Worm (Caenorhabditis elegans): Measurements from ENCODE around the gene F27D9.12.

Gene F27D9.12

DNA sequence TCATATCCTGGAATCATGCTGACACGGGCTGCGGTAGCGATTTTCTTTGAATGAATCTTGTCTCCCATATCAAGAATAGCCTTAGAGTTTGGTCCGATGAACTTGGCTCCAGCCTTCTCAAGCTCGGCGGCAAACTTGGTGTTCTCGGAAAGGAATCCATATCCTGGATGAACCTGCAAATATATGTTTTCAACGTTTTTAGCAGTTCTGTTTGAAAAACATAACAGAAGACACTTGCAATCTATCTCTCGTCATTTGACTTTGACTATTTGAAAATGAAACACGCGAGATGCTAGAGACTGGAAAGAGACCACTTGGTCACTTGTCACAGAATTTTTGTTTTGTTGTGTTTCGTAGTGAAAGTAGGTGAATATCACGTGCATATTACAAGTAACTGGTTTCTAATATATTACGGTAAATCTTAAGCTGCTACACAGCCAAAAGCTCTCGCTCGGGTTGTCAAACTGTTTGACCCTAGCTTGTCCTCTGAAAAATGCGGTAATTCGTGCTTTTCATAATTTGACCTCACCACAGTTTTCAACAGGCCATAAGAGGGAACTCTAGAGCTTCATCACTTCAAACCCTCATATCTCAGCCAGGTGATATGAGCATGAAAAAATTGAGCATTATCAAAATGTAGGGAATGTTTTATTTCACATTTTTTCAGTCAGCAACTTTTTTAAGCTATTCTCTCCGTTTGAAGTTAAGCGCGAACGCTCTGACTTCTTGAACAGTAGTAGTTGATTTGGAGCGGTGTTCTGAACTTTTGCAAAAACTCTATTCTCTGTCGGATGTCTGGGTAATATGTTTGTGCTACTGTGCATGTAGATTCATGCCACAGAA is 3.0 kb upstream of the F27D9.12 start:
- TF ChIP-seq ztf-23 (GFP tag; IDR thresholded peaks at IDR 0.05), result no peak
- no peak for TF ChIP-seq cog-1 (tag; optimal IDR thresholded peaks at IDR 0.05)
- no peak for TF ChIP-seq ztf-29 (GFP tag; IDR thresholded peaks at IDR 0.05)
- no peak for TF ChIP-seq flt-1 (GFP tag; IDR thresholded peaks at IDR 0.05)
- no peak for TF ChIP-seq ref-1 (GFP tag; conservative IDR thresholded peaks at IDR 0.05)
- no peak for TF ChIP-seq tab-1 (GFP tag; IDR thresholded peaks at IDR 0.05)
- TF ChIP-seq klf-2 (GFP tag; conservative IDR thresholded peaks at IDR 0.05), result no peak
- TF ChIP-seq T22C8.4 (GFP tag; IDR thresholded peaks at IDR 0.05), result no peak
- TF ChIP-seq med-1 (GFP tag; optimal IDR thresholded peaks at IDR 0.05; ENCODE audit: insufficient read depth), result no peak

DNA sequence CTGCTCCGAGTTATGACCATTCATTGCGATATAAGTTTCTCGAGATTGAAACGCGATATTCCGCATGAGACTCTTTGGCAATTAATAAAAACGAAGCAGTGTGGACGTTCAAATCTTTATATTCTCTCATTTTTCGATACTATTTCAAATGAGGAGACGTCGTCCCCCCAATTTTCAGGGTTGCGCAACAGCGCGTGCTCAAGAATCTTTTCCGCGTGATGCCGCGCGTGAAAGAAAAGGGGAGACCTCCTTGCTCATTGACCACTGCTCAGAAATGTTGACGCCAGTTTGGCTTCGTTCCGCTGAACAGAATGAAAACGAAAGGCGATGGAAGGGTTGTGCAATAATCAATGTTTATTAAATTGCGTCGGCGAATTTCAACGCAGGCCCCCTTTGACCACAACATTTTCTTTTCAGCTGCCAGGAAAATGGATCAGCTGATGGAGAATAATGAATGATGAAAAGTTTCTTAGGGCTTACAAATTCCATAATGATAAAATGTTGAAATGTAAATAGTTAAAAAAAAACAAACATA is 1.2 kb downstream of the F27D9.12 start:
- no peak for TF ChIP-seq tab-1 (GFP tag; IDR thresholded peaks at IDR 0.05)
- TF ChIP-seq T22C8.4 (GFP tag; IDR thresholded peaks at IDR 0.05), result no peak
- no peak for TF ChIP-seq ztf-29 (GFP tag; IDR thresholded peaks at IDR 0.05)

DNA sequence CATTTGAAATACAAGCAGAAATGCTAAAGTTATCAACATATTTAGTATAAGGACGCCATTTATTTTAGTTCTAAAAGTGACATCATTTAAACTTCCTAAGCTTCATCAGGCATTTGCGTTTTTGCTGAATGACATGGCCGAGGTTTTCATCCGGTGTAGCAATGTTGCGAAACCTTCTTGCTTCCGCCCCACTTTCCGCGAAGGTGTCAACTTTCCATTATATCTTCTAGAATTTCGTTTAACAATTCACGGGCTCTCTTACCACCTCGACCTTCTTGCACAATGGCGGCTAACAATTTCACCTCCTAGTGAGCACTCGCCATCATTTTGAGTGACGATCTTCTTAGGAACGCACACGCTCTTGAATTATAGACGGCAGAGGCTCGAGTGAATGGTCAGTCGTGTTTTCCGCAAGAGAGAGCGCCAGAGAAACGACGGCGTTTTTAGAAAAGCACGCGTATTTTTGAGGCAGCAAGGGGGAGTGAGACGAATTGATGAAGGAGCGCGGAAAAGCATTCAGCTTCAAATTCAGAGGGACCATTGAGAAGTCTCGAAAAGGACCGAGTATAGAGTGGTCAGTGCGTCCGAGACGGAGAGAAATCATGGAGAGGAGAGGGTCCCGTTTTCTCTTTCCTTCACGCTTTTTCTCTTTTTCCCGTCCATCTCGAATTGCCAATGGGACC is 2.9 kb downstream of the F27D9.12 start:
- no peak for TF ChIP-seq med-1 (GFP tag; optimal IDR thresholded peaks at IDR 0.05; ENCODE audit: insufficient read depth)
- no peak for TF ChIP-seq tab-1 (GFP tag; IDR thresholded peaks at IDR 0.05)
- no peak for TF ChIP-seq ztf-29 (GFP tag; IDR thresholded peaks at IDR 0.05)
- no peak for TF ChIP-seq T22C8.4 (GFP tag; IDR thresholded peaks at IDR 0.05)
- TF ChIP-seq ref-1 (GFP tag; conservative IDR thresholded peaks at IDR 0.05), result no peak
- TF ChIP-seq flt-1 (GFP tag; IDR thresholded peaks at IDR 0.05), result no peak
- TF ChIP-seq ztf-23 (GFP tag; IDR thresholded peaks at IDR 0.05), result no peak
- no peak for TF ChIP-seq cog-1 (tag; optimal IDR thresholded peaks at IDR 0.05)
- no peak for TF ChIP-seq klf-2 (GFP tag; conservative IDR thresholded peaks at IDR 0.05)

DNA sequence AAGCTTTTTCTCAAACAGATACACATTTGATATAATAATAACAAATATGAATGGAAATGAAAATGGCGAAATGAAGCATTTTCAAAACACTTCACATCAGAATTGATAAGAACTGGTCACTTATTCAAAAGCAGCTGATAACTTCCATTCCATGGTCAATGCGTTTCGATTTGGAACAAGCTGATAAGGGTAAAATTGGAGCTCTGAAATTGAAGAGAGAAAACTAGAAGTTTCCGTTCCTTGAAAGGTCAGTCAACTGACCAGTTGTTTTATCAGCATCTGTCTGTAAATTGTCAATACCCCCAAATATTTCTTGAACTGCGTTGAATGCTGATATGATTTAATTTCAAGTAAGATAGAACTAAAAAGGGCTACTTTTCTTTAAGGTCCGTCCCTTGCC is 4.5 kb downstream of the F27D9.12 start:
- TF ChIP-seq flt-1 (GFP tag; IDR thresholded peaks at IDR 0.05), result no peak
- TF ChIP-seq ztf-23 (GFP tag; IDR thresholded peaks at IDR 0.05), result no peak
- TF ChIP-seq ztf-29 (GFP tag; IDR thresholded peaks at IDR 0.05), result no peak
- TF ChIP-seq T22C8.4 (GFP tag; IDR thresholded peaks at IDR 0.05), result no peak
- TF ChIP-seq ref-1 (GFP tag; conservative IDR thresholded peaks at IDR 0.05), result no peak
- no peak for TF ChIP-seq klf-2 (GFP tag; conservative IDR thresholded peaks at IDR 0.05)
- no peak for TF ChIP-seq med-1 (GFP tag; optimal IDR thresholded peaks at IDR 0.05; ENCODE audit: insufficient read depth)

DNA sequence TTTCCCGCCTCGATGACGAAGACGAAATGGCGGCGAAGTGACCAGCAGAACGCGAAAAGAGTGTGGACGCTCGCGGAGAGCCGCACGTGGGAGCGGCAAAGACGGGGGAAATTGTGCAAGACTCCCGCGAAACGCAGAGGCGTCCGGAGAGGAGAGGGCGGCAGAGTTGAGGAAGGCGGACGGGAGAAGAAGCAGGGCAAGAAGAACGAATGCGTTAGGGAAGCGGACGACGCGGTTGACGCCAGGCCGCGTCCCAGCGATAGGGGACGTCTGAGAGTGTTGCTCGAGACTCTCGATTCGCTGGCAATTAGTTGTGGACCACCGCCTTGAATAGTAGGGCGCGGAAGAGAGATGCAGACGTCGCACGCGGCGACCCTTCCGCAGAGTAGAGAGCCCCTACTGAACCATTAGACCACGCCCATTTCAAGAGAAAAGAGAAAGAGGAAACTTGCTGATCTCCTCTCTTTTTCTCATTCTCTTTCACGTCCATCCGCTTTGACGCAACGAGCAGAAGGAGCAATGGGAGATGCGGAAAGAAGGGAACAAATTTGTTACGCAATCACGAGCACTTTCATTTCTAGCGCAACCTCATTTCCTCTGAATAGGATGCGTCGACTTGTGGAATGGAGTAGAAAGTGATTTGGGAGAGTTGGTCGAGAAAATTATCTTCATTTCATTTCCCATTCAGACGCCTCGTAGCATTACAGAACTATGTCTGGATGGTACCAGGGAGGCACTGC is 5.4 kb downstream of the F27D9.12 start:
- TF ChIP-seq klf-2 (GFP tag; conservative IDR thresholded peaks at IDR 0.05) (no peak), cog-1 (tag; optimal IDR thresholded peaks at IDR 0.05) (peak; percentile 9), tab-1 (GFP tag; IDR thresholded peaks at IDR 0.05) (0 out of 2 replicates have a peak, but pooled peaks have one; percentile 31)

DNA sequence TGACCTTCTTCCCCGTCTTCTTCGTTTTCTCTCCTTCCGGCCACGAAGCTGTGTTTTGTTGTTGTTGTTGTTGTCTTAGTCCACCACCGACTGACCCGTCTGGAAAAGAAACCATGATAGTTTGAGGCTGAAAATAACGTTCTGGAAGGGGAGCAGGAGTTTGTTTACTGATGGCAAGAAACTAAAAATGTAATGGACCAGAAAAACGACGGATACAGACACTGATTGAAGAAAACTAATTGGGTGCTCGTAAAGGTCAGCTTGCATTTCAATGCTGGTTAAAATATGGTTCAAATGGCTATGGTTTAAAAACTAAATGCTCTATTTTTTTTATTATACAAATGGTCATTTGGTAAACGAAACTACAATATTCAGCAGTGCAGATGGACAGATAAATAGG is 11.5 kb downstream of the F27D9.12 start, which contains the start of gene F26A10.2:
Gene F26A10.2, minus strand, starts transcription at position 101 of the 400 bp plus-strand sequence.
- TF ChIP-seq T22C8.4 (GFP tag; IDR thresholded peaks at IDR 0.05), result no peak
- no peak for TF ChIP-seq ztf-29 (GFP tag; IDR thresholded peaks at IDR 0.05)
- no peak for TF ChIP-seq ztf-23 (GFP tag; IDR thresholded peaks at IDR 0.05)
- TF ChIP-seq med-1 (GFP tag; optimal IDR thresholded peaks at IDR 0.05; ENCODE audit: insufficient read depth), result no peak
- no peak for TF ChIP-seq cog-1 (tag; optimal IDR thresholded peaks at IDR 0.05)
- no peak for TF ChIP-seq flt-1 (GFP tag; IDR thresholded peaks at IDR 0.05)
- TF ChIP-seq ref-1 (GFP tag; conservative IDR thresholded peaks at IDR 0.05), result no peak
- no peak for TF ChIP-seq tab-1 (GFP tag; IDR thresholded peaks at IDR 0.05)
- TF ChIP-seq klf-2 (GFP tag; conservative IDR thresholded peaks at IDR 0.05), result no peak

DNA sequence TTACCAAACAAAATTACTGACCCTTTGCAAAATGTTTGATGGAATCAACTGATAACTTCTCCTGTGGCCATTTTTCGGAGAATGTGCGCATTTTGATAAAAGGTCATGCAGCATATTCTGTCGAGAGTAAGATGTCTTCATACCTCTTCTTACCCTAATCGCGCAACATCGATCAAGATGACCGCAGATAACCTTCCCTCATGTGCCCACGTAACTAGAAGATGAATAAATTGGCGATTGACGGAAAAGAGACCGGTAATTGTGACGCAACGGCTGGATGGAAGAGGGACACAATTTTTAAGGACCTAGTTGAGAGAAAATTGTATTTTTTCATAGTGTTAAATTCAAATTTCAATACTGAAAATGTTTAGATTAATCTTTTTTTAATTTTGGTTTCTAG is 16.0 kb downstream of the F27D9.12 start:
- TF ChIP-seq ztf-23 (GFP tag; IDR thresholded peaks at IDR 0.05) (no peak), T22C8.4 (GFP tag; IDR thresholded peaks at IDR 0.05) (no peak), flt-1 (GFP tag; IDR thresholded peaks at IDR 0.05) (no peak), ztf-29 (GFP tag; IDR thresholded peaks at IDR 0.05) (no peak), med-1 (GFP tag; optimal IDR thresholded peaks at IDR 0.05; ENCODE audit: insufficient read depth) (no peak), tab-1 (GFP tag; IDR thresholded peaks at IDR 0.05) (no peak), ref-1 (GFP tag; conservative IDR thresholded peaks at IDR 0.05) (no peak), klf-2 (GFP tag; conservative IDR thresholded peaks at IDR 0.05) (no peak), cog-1 (tag; optimal IDR thresholded peaks at IDR 0.05) (no peak)

DNA sequence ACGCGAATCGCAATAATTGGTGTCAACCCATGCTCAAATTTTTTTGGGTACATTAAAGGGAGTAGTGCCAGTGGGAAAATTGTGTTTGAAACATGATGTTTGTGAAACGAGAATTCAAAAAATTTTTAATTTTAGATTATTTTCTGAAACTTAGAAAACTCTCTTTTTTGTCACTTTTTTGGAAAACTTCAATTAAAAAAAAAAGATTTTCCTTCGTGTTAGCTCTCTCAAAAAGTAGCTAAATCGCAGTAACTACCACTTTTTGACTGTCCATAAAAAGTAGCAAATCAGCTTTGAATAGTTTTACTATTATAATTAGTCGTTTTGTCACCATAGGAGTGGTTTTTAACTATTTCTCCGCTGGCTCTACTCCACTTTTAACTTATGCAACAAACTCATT is 16.4 kb downstream of the F27D9.12 start:
- TF ChIP-seq ref-1 (GFP tag; conservative IDR thresholded peaks at IDR 0.05), result no peak
- TF ChIP-seq tab-1 (GFP tag; IDR thresholded peaks at IDR 0.05), result no peak
- no peak for TF ChIP-seq ztf-29 (GFP tag; IDR thresholded peaks at IDR 0.05)
- no peak for TF ChIP-seq cog-1 (tag; optimal IDR thresholded peaks at IDR 0.05)
- no peak for TF ChIP-seq flt-1 (GFP tag; IDR thresholded peaks at IDR 0.05)
- no peak for TF ChIP-seq T22C8.4 (GFP tag; IDR thresholded peaks at IDR 0.05)

DNA sequence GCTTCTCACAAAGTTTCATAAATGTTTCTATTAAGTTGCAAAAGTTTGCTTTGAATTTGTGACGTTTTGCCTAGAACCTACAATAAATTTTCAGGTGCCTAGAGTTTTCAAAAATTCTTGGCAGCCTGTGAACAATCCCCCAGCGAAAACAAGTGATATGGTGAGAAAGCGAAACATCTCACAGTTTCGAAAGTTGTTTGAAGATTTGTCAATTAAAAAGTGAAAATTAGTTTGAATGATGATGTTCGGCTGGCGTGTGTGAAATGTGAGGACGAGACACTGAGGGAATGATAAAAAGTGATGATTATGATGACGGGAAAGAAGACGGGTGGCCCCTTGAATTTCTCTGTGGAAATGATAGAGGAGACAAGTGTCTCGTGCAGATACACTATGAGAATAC is 18.0 kb downstream of the F27D9.12 start:
- no peak for TF ChIP-seq flt-1 (GFP tag; IDR thresholded peaks at IDR 0.05)
- no peak for TF ChIP-seq ztf-29 (GFP tag; IDR thresholded peaks at IDR 0.05)
- no peak for TF ChIP-seq med-1 (GFP tag; optimal IDR thresholded peaks at IDR 0.05; ENCODE audit: insufficient read depth)
- no peak for TF ChIP-seq klf-2 (GFP tag; conservative IDR thresholded peaks at IDR 0.05)
- TF ChIP-seq cog-1 (tag; optimal IDR thresholded peaks at IDR 0.05), result no peak
- TF ChIP-seq tab-1 (GFP tag; IDR thresholded peaks at IDR 0.05), result no peak
- no peak for TF ChIP-seq ztf-23 (GFP tag; IDR thresholded peaks at IDR 0.05)
- no peak for TF ChIP-seq T22C8.4 (GFP tag; IDR thresholded peaks at IDR 0.05)
- no peak for TF ChIP-seq ref-1 (GFP tag; conservative IDR thresholded peaks at IDR 0.05)
